Worm (Caenorhabditis elegans): ENCODE data around the gene M70.2.
"Not testable (repeated sequence)": the region's sequence is repeated elsewhere in the genome, so short reads cannot be mapped to it uniquely, and the experiment has no call there.

M70.2 gene

DNA sequence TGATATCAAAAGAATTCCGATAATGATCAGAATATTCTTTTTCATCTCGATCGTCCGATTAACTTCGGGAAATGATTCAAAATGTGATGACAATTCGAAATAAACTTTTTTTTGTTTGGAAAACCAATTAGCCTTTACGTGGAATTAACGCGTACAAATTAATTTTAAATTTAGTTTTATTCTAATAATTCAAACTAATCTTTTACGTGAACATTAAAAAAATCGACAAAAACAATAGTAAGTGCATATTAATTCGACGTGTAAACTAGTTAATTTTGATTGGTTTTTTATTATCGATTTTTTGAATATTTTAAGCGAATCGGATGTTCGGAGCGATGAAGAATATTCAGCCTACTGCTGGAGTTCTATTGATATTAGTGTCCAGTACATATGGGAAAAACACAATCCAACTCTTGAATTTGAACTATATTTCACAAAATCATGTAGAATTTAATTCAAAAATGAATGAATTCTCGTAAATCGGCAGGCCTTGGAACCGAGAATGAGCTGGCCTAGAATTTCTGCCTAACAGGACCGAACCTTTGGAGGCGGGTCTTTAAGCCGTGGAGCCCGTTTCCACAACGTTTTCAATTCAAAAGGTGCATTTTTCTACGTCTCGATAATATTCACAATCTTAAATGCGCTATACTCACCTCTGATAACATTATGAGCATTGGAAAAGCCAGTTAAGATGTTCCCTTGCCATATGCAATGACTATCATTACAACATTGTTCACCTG, at the start of gene M70.2, which contains the start of gene M70.3:
TSS of gene M70.2 (plus strand) at position 690 of the 740 bp plus-strand sequence.
TSS of gene M70.3 (minus strand) at position 101 of the 740 bp plus-strand sequence.
- TF ChIP-seq blmp-1 (tag; optimal IDR thresholded peaks at IDR 0.05) (no peak), elt-1 (tag; optimal IDR thresholded peaks at IDR 0.05; ENCODE audit: borderline replicate concordance, insufficient read depth) (no peak), zip-8 (tag; optimal IDR thresholded peaks at IDR 0.05) (no peak), mls-2 (tag; optimal IDR thresholded peaks at IDR 0.05) (no peak), unc-120 (tag; optimal IDR thresholded peaks at IDR 0.05; ENCODE audit: poor library complexity, severe bottlenecking) (no peak), nhr-2 (tag; optimal IDR thresholded peaks at IDR 0.05) (no peak), ceh-39 (tag; optimal IDR thresholded peaks at IDR 0.05) (no peak)

DNA sequence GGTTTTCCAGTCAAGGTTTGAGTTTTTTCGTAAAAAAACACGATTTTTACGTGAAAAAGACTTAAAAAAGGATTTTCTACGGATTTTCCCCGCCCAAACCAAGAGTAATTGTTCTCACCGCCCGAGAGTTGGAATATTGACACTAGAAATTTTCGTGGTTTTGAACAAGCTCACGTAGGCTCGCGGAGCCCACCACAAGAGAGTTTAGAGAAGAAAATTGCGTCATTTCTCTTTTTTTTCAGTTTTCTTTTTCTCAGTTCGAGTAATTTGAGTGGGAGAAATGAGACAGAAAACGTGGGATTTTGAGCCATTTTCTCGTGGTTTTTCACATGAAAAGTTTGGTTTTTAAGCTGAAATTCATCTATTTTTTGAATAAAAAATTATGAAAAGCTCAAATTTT, 49.3 kb upstream of the M70.2 start:
- no peak for TF ChIP-seq cnd-1 (tag; optimal IDR thresholded peaks at IDR 0.05)
- no peak for TF ChIP-seq mls-2 (tag; optimal IDR thresholded peaks at IDR 0.05)
- TF ChIP-seq zip-8 (tag; optimal IDR thresholded peaks at IDR 0.05), result peak; percentile 48
- TF ChIP-seq ceh-39 (tag; optimal IDR thresholded peaks at IDR 0.05), result no peak

DNA sequence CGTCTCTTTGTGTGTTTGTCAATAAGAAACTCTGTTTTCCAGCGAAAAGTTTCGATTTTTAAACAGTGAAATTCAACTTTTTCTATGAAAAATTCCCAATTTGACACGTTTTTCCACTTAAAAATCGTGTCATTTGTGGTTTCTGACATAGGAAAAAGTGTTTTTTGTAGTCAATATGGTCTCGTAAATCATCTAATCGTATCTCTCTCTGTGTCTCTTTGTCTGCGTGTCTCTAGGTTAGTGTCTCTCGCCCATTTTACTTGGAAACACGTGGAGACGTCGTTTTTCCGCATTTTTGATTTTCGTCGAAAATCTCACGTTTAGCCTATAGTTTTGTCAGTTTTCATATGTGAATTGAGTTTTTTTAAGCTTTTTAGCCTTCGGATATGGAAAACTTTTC, 47.2 kb upstream of the M70.2 start:
- TF ChIP-seq tbx-8 (GFP tag; optimal IDR thresholded peaks at IDR 0.05) (no peak), elt-1 (tag; optimal IDR thresholded peaks at IDR 0.05; ENCODE audit: borderline replicate concordance, insufficient read depth) (no peak), lin-32 (GFP tag; optimal IDR thresholded peaks at IDR 0.05) (no peak)

DNA sequence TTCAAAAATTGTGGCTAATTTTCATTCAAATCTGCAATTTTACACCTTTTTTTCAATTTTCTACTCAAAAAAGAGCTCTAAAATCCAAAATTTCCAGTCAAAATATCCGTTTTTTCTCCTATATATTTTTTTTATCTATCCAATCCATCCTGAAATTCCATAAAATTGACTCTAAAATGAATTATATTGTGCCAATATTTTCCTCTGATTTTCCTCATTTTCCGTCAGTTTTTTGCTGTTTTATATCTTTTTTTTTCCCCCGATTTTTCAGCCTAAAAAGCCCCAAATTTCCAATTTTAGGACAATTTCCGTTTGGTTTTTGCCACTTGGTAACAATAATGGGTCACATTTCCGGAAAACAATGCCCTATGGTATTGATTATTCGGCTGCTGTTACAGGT, 44.1 kb upstream of the M70.2 start, which contains the start of gene Y71G10AR.4:
TSS of gene Y71G10AR.4 (plus strand) at position 301 of the 400 bp plus-strand sequence.
- TF ChIP-seq mls-2 (tag; optimal IDR thresholded peaks at IDR 0.05) (no peak), unc-62 (GFP tag; optimal IDR thresholded peaks at IDR 0.05) (no peak), nhr-12 (tag; optimal IDR thresholded peaks at IDR 0.05) (no peak), bed-3 (GFP tag; optimal IDR thresholded peaks at IDR 0.05) (no peak), ztf-11 (tag; optimal IDR thresholded peaks at IDR 0.05) (no peak), ceh-83 (GFP tag; optimal IDR thresholded peaks at IDR 0.05) (no peak), tbx-8 (GFP tag; optimal IDR thresholded peaks at IDR 0.05) (no peak)

DNA sequence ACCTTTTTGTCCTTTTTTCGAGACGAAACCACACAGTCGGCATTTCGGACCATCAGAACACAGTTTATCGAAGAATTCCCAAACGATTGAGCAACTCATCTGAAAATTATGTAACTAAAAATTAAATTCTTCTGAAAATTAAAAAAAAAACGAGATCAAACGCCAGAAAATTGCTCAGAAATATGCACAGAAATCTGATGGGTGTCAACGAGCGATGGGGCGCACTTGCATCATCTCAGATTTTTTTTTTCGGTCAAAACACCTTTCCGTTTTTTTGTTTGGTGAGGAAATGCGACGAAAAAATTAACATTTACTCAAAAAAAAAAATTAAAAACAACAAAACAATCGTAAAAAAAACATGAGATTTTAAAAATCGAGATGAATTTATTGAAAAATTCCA, 26.1 kb upstream of the M70.2 start, which contains the start of gene T04C4.3:
TSS of gene T04C4.3 (minus strand) at position 101 of the 400 bp plus-strand sequence.
- not testable (repeated sequence) for TF ChIP-seq unc-39, mls-2, hlh-1 (tag; optimal IDR thresholded peaks at IDR 0.05)

DNA sequence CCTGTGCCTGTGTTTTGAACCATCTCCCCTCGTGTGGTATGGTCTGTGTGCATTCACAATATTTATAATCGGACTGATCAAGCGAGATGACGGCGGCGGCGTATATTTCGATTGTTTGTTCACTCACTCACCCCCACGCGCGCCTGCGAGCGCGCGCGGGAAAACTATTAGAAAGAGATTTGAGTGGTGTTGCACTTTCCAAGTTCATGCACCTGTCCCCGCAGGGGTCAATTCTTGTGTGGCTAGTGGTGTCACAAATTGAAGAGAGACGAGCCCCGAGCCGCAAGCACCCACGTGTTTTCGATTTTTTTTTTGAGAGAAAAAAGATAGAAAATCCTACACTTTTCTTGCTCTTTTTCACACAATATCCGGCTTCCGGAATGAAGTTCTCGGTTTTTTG, 25.6 kb upstream of the M70.2 start:
- TF ChIP-seq elt-1 (tag; optimal IDR thresholded peaks at IDR 0.05; ENCODE audit: borderline replicate concordance, insufficient read depth), result no peak
- no peak for TF ChIP-seq ztf-11 (tag; optimal IDR thresholded peaks at IDR 0.05)
- TF ChIP-seq sem-2 (GFP tag; optimal IDR thresholded peaks at IDR 0.05), result no peak
- peak; percentile 53 for TF ChIP-seq pha-4 (tag; optimal IDR thresholded peaks at IDR 0.05)
- peak; percentile 1 for TF ChIP-seq mls-2 (tag; optimal IDR thresholded peaks at IDR 0.05)
- no peak for TF ChIP-seq lin-32 (GFP tag; optimal IDR thresholded peaks at IDR 0.05)
- peak; percentile 12 for TF ChIP-seq M03D4.4 (tag; optimal IDR thresholded peaks at IDR 0.05)
- TF ChIP-seq drap-1 (GFP tag; optimal IDR thresholded peaks at IDR 0.05), result no peak

DNA sequence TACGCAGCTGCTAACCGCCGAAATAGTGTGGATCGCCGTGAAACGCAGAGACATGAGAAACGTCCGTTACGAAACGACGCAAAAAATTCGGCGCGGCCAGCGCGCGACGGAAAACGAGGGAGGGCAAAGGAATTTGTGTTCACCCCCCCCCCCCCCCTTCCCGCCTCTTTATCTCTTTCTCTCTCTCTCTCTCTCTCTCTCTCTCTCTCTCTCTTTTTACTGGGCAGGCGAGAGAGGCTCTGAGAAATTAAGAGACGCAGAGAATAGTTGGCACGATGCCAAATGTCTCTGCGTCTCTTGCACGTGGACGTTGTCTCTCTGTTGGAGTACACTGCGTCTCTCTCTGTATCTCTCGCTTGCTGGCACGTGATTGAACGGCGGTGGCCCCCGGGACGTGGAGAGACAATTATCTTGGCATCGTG, 23.5 kb upstream of the M70.2 start:
- TF ChIP-seq sem-2 (GFP tag; optimal IDR thresholded peaks at IDR 0.05) (no peak), ceh-39 (tag; optimal IDR thresholded peaks at IDR 0.05) (no peak), lin-32 (GFP tag; optimal IDR thresholded peaks at IDR 0.05) (peak; percentile 29), snpc-4 (tag; optimal IDR thresholded peaks at IDR 0.05) (no peak), unc-39 (tag; optimal IDR thresholded peaks at IDR 0.05) (no peak), lin-13 (tag; optimal IDR thresholded peaks at IDR 0.05) (peak; percentile 38), hlh-1 (tag; optimal IDR thresholded peaks at IDR 0.05) (no peak), mep-1 (tag; optimal IDR thresholded peaks at IDR 0.05) (peak; percentile 1), elt-1 (tag; optimal IDR thresholded peaks at IDR 0.05; ENCODE audit: borderline replicate concordance, insufficient read depth) (no peak), ceh-83 (GFP tag; optimal IDR thresholded peaks at IDR 0.05) (no peak), flh-1 (GFP tag; optimal IDR thresholded peaks at IDR 0.05) (peak; percentile 16), elt-3 (tag; optimal IDR thresholded peaks at IDR 0.05) (peak; percentile 78), ceh-43 (GFP tag; optimal IDR thresholded peaks at IDR 0.05) (peak; percentile 33), bed-3 (GFP tag; optimal IDR thresholded peaks at IDR 0.05) (no peak), nhr-76 (tag; optimal IDR thresholded peaks at IDR 0.05) (no peak), M03D4.4 (tag; optimal IDR thresholded peaks at IDR 0.05) (peak; percentile 77), ham-2 (GFP tag; optimal IDR thresholded peaks at IDR 0.05) (peak; percentile 74), pha-4 (tag; optimal IDR thresholded peaks at IDR 0.05) (peak; percentile 81), sptf-1 (tag; optimal IDR thresholded peaks at IDR 0.05) (peak; percentile 83), blmp-1 (tag; optimal IDR thresholded peaks at IDR 0.05) (no peak), tbx-8 (GFP tag; optimal IDR thresholded peaks at IDR 0.05) (peak; percentile 64), zip-8 (tag; optimal IDR thresholded peaks at IDR 0.05) (no peak), lsy-2 (tag; optimal IDR thresholded peaks at IDR 0.05) (peak; percentile 77), mab-5 (tag; optimal IDR thresholded peaks at IDR 0.05) (no peak), drap-1 (GFP tag; optimal IDR thresholded peaks at IDR 0.05) (peak; percentile 67), cnd-1 (tag; optimal IDR thresholded peaks at IDR 0.05) (peak; percentile 50), nhr-2 (tag; optimal IDR thresholded peaks at IDR 0.05) (peak; percentile 80), nhr-237 (tag; optimal IDR thresholded peaks at IDR 0.05) (peak; percentile 81), mls-2 (tag; optimal IDR thresholded peaks at IDR 0.05) (peak; percentile 67)
